Fruit fly (Drosophila melanogaster): Measurements from ENCODE around the gene tnc.

The tnc gene

dm6 chr3R:24985029-24985685 lies 973 bp downstream of the tnc start:
- TF ChIP-seq vri (GFP tag; optimal IDR thresholded peaks at IDR 0.05) (no peak), Eip78C (GFP tag) (peak; percentile 51)

- TF ChIP-seq esn (GFP tag; optimal IDR thresholded peaks at IDR 0.05), result peak; percentile 60
- TF ChIP-seq CG3919 (GFP tag; optimal IDR thresholded peaks at IDR 0.05), result peak; percentile 81
- TF ChIP-seq Smox (GFP tag; optimal IDR thresholded peaks at IDR 0.05), result peak; percentile 64
- peak; percentile 73 for TF ChIP-seq OdsH (GFP tag; optimal IDR thresholded peaks at IDR 0.05)
- TF ChIP-seq CG34406 (GFP tag; optimal IDR thresholded peaks at IDR 0.05), result peak; percentile 32
- TF ChIP-seq CG10631 (GFP tag; optimal IDR thresholded peaks at IDR 0.05), result peak; percentile 39
- TF ChIP-seq Hr38 (GFP tag; optimal IDR thresholded peaks at IDR 0.05), result peak; percentile 66
- TF ChIP-seq CG11762 (GFP tag; optimal IDR thresholded peaks at IDR 0.05; ENCODE audit: insufficient read depth), result peak; percentile 56
- peak; percentile 77 for TF ChIP-seq achi (GFP tag; optimal IDR thresholded peaks at IDR 0.05)
- TF ChIP-seq vri (GFP tag; optimal IDR thresholded peaks at IDR 0.05), result peak; percentile 19
- peak; percentile 73 for TF ChIP-seq svp (GFP tag)
- peak; percentile 86 for TF ChIP-seq CG4318 (GFP tag; optimal IDR thresholded peaks at IDR 0.05)
- TF ChIP-seq Eip78C (GFP tag), result peak; percentile 92
- peak; percentile 92 for TF ChIP-seq eg (GFP tag; IDR thresholded peaks at IDR 0.05)
- TF ChIP-seq topi (GFP tag; optimal IDR thresholded peaks at IDR 0.05), result peak; percentile 57
- peak; percentile 72 for TF ChIP-seq dac (GFP tag; optimal IDR thresholded peaks at IDR 0.05)
- no peak for TF ChIP-seq spab (GFP tag; optimal IDR thresholded peaks at IDR 0.05)
- peak; percentile 16 for TF ChIP-seq Ets21C (GFP tag; optimal IDR thresholded peaks at IDR 0.05)
- TF ChIP-seq salr (GFP tag; optimal IDR thresholded peaks at IDR 0.05), result peak in 1 of 2 experiments; percentile 59
- peak; percentile 15 for TF ChIP-seq CG11902 (GFP tag; optimal IDR thresholded peaks at IDR 0.05)
- TF ChIP-seq CG6276 (GFP tag; optimal IDR thresholded peaks at IDR 0.05), result peak; percentile 82
- TF ChIP-seq ss (GFP tag; optimal IDR thresholded peaks at IDR 0.05), result no peak
- no peak for TF ChIP-seq Eip93F (GFP tag; optimal IDR thresholded peaks at IDR 0.05)
- TF ChIP-seq CG3032 (tag; optimal IDR thresholded peaks at IDR 0.05), result peak; percentile 24
- TF ChIP-seq CG8632 (GFP tag; optimal IDR thresholded peaks at IDR 0.05), result peak; percentile 35
- TF ChIP-seq CG6792 (GFP tag; optimal IDR thresholded peaks at IDR 0.05), result peak; percentile 40
- peak; percentile 75 for TF ChIP-seq Sox14 (GFP tag; optimal IDR thresholded peaks at IDR 0.05)
- peak; percentile 86 for TF ChIP-seq CG6163 (GFP tag; IDR thresholded peaks at IDR 0.05)
- no peak for TF ChIP-seq dsx (GFP tag; optimal IDR thresholded peaks at IDR 0.05; ENCODE audit: poor library complexity, severe bottlenecking)
- TF ChIP-seq fkh (GFP tag; optimal IDR thresholded peaks at IDR 0.05), result no peak
- TF ChIP-seq CG7368 (GFP tag; optimal IDR thresholded peaks at IDR 0.05), result peak; percentile 49
- peak; percentile 21 for TF ChIP-seq Met (GFP tag; optimal IDR thresholded peaks at IDR 0.05)
- TF ChIP-seq Eip75B (GFP tag; optimal IDR thresholded peaks at IDR 0.05), result peak; percentile 46
- TF ChIP-seq Lpt (GFP tag; optimal IDR thresholded peaks at IDR 0.05), result peak; percentile 87
- TF ChIP-seq CG8319 (GFP tag; optimal IDR thresholded peaks at IDR 0.05), result no peak
- peak; percentile 81 for TF ChIP-seq net (GFP tag; optimal IDR thresholded peaks at IDR 0.05)
- peak; percentile 48 for TF ChIP-seq CG16779 (tag; optimal IDR thresholded peaks at IDR 0.05)
- TF ChIP-seq Ets96B (tag; optimal IDR thresholded peaks at IDR 0.05), result no peak
- TF ChIP-seq CG1621 (tag; optimal IDR thresholded peaks at IDR 0.05), result no peak
- TF ChIP-seq Gug (GFP tag; IDR thresholded peaks at IDR 0.05), result peak; percentile 80
- TF ChIP-seq CG9139 (GFP tag; optimal IDR thresholded peaks at IDR 0.05), result no peak
- peak; percentile 95 for TF ChIP-seq CG15336 (GFP tag; IDR thresholded peaks at IDR 0.05)
- no peak for TF ChIP-seq Blimp-1 (GFP tag; optimal IDR thresholded peaks at IDR 0.05)
- TF ChIP-seq Hr39 (GFP tag; optimal IDR thresholded peaks at IDR 0.05), result peak; percentile 68
- TF ChIP-seq Sox102F (GFP tag; optimal IDR thresholded peaks at IDR 0.05), result peak; percentile 66
- TF ChIP-seq CG6854 (GFP tag; optimal IDR thresholded peaks at IDR 0.05), result no peak
- TF ChIP-seq Sox15 (GFP tag; optimal IDR thresholded peaks at IDR 0.05), result no peak
- peak; percentile 94 for TF ChIP-seq Hr4 (GFP tag; optimal IDR thresholded peaks at IDR 0.05)
- no peak for TF ChIP-seq fd85E (GFP tag; optimal IDR thresholded peaks at IDR 0.05)
Observed at dm6 chr3R:24996502-24996901, 12.3 kb downstream of the tnc start.

Measured in whole organism, prepupa.